Worm (Caenorhabditis elegans) whole organism, L3 larva: Measurements from ENCODE around the gene hmgr-1.

Experiments
- elt-2 ChIP-seq: sonication (generic microtip); optimal IDR thresholded peaks from 2 replicates; lab custom pipeline; 2016; ENCODE audit warnings: missing genetic modification reagents, mild to moderate bottlenecking, missing genetic modification characterization, missing compliant biosample characterization
- lin-15B ChIP-seq: fragments of 150-350 bp; optimal IDR thresholded peaks from 2 replicates; lab custom pipeline; 2014; ENCODE audit warnings: missing biosample characterization, missing genetic modification characterization
- nhr-12 ChIP-seq: fragments of 150-350 bp; optimal IDR thresholded peaks from 2 replicates; lab custom pipeline; 2014; ENCODE audit warnings: missing biosample characterization, missing genetic modification characterization
- ztf-11 ChIP-seq: fragments of 150-350 bp; optimal IDR thresholded peaks from 2 replicates; lab custom pipeline; 2014; ENCODE audit warnings: missing biosample characterization, missing genetic modification characterization
- ztf-4 ChIP-seq: fragments of 150-350 bp; optimal IDR thresholded peaks from 2 replicates; lab custom pipeline; 2014; ENCODE audit warnings: missing biosample characterization, missing genetic modification characterization

DNA sequence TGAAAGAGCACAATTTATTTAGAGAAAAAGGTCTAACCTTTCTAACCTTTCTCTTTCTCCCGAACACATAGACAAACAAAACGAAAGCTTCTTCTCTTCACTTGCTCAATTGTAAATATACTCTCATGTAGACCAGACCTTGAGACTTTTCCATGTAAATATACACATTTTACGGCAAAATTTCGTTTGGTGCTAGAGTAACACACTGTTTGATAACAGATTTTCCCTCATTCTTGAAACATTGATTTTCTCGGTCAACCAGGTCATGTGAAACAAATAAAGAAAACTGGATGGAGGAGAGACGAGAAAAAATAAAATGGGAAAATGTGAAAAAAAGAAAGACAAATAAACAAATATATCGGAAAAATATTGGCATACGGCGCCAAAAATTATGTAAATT is 37.3 kb upstream of the hmgr-1 start:
- TF ChIP-seq ztf-4 (tag; lab: Kevin White, UChicago) = no peak
- peak; percentile 55 for TF ChIP-seq elt-2
- TF ChIP-seq nhr-12 = no peak
- TF ChIP-seq lin-15B (tag; lab: Kevin White, UChicago) = no peak
- TF ChIP-seq ztf-11 = no peak
